Fruit fly (Drosophila melanogaster) whole organism, wandering third instar larva: Measurements from ENCODE around the gene CG13010.

Source experiments
- Abd-B ChIP-seq: fragments of >200 bp; optimal IDR thresholded peaks from 2 replicates; lab custom pipeline; 2017; ENCODE audit warnings: missing biosample characterization, missing genetic modification characterization
- CG32264 ChIP-seq: fragments of 200-800 bp; sonication (Bioruptor generic); optimal IDR thresholded peaks from 2 replicates; lab custom pipeline; 2016; ENCODE audit warnings: missing biosample characterization, missing genetic modification characterization
- CG9705 ChIP-seq: fragments of 200-800 bp; sonication (Bioruptor generic); optimal IDR thresholded peaks from 2 replicates; lab custom pipeline; 2018; ENCODE audit warnings: missing biosample characterization, mild to moderate bottlenecking, missing genetic modification characterization
- CrebA ChIP-seq: fragments of 200-800 bp; sonication (Bioruptor generic); optimal IDR thresholded peaks from 2 replicates; lab custom pipeline; 2016; ENCODE audit warnings: missing biosample characterization, mild to moderate bottlenecking, missing genetic modification characterization, borderline replicate concordance
- Dfd ChIP-seq: fragments of >200 bp; optimal IDR thresholded peaks from 2 replicates; lab custom pipeline; 2017; ENCODE audit warnings: missing biosample characterization, missing genetic modification characterization
- Dif ChIP-seq: fragments of 200-275, 200-300 bp; sonication (Bioruptor generic); optimal IDR thresholded peaks from 2 replicates; lab custom pipeline; 2018; ENCODE audit warnings: missing biosample characterization, missing genetic modification characterization; ENCODE audit not compliant: partially characterized antibody
- GATAd ChIP-seq: sonication (Bioruptor generic); optimal IDR thresholded peaks from 2 replicates; lab custom pipeline; 2016; ENCODE audit warnings: missing biosample characterization, missing genetic modification characterization
- HLH106 ChIP-seq: fragments of 200-800 bp; optimal IDR thresholded peaks from 3 replicates; lab custom pipeline; 2019; ENCODE audit warnings: missing biosample characterization, mild to moderate bottlenecking, missing genetic modification characterization, moderate library complexity
- Hnf4 ChIP-seq: fragments of 200-800 bp; sonication (Bioruptor generic); optimal IDR thresholded peaks from 2 replicates; lab custom pipeline; 2016; ENCODE audit warnings: missing biosample characterization, mild to moderate bottlenecking, missing genetic modification characterization
- Hr78 ChIP-seq: fragments of >200 bp; optimal IDR thresholded peaks from 2 replicates; lab custom pipeline; 2017; ENCODE audit warnings: missing biosample characterization, missing genetic modification characterization
- Hr83 ChIP-seq: fragments of 200-300 bp; sonication (Bioruptor generic); optimal IDR thresholded peaks from 2 replicates; lab custom pipeline; 2016; ENCODE audit warnings: missing biosample characterization, mild to moderate bottlenecking, missing genetic modification characterization, moderate library complexity; ENCODE audit not compliant: poor library complexity, severe bottlenecking
- Jra ChIP-seq: sonication (Bioruptor generic); optimal IDR thresholded peaks from 2 replicates; lab custom pipeline; 2016; ENCODE audit warnings: missing biosample characterization, missing genetic modification characterization
- Mio ChIP-seq: sonication (Bioruptor generic); optimal IDR thresholded peaks from 2 replicates; lab custom pipeline; 2016; ENCODE audit warnings: missing biosample characterization, missing genetic modification characterization
- Myc ChIP-seq: fragments of >200 bp; optimal IDR thresholded peaks from 2 replicates; lab custom pipeline; 2017
- N ChIP-seq: fragments of >200 bp; optimal IDR thresholded peaks from 2 replicates; lab custom pipeline; 2018; ENCODE audit warnings: missing biosample characterization, missing external identifiers, missing genetic modification characterization
- OdsH ChIP-seq: fragments of 200-800 bp; sonication (Bioruptor generic); optimal IDR thresholded peaks from 2 replicates; lab custom pipeline; 2016; ENCODE audit warnings: missing biosample characterization, mild to moderate bottlenecking, missing genetic modification characterization
- Rel ChIP-seq, 2 experiments: fragments of 200-800 bp; sonication (Bioruptor generic) in 1 of 2; optimal IDR thresholded peaks; 2 replicates in 1 of 2; 3 replicates in 1 of 2; lab custom pipeline; 2016 to 2019; ENCODE audit warnings: mild to moderate bottlenecking in 2 of 2, missing biosample characterization in 2 of 2, missing genetic modification characterization in 2 of 2, moderate library complexity in 1 of 2
- Sp1 ChIP-seq: fragments of 200-800 bp; sonication (Bioruptor generic); optimal IDR thresholded peaks from 3 replicates; lab custom pipeline; 2019; ENCODE audit warnings: missing biosample characterization, mild to moderate bottlenecking, missing genetic modification characterization, moderate library complexity
- Vsx2 ChIP-seq: fragments of 200-300, 225-300 bp; sonication (Bioruptor generic); optimal IDR thresholded peaks from 2 replicates; lab custom pipeline; 2018; ENCODE audit warnings: missing biosample characterization, missing genetic modification characterization; ENCODE audit not compliant: partially characterized antibody
- br ChIP-seq: fragments of 200-800 bp; sonication (Bioruptor generic); optimal IDR thresholded peaks from 2 replicates; lab custom pipeline; 2016; ENCODE audit warnings: missing biosample characterization, missing genetic modification characterization
- brk ChIP-seq: fragments of 200-800 bp; sonication (Bioruptor generic); optimal IDR thresholded peaks from 2 replicates; lab custom pipeline; 2016; ENCODE audit warnings: missing biosample characterization, mild to moderate bottlenecking, missing genetic modification characterization
- dl ChIP-seq, 2 experiments: fragments of 175-275, 200-275 bp in 1 of 2; fragments of 200-275 bp in 1 of 2; sonication (Bioruptor generic); optimal IDR thresholded peaks; lab custom pipeline; 2018; ENCODE audit warnings: mild to moderate bottlenecking in 2 of 2, missing biosample characterization in 2 of 2, missing genetic modification characterization in 2 of 2, moderate library complexity in 2 of 2; ENCODE audit not compliant: partially characterized antibody in 2 of 2, insufficient read depth in 1 of 2
- dmrt93B ChIP-seq: fragments of 200-800 bp; sonication (Bioruptor generic); optimal IDR thresholded peaks from 2 replicates; lab custom pipeline; 2018; ENCODE audit warnings: missing biosample characterization, mild to moderate bottlenecking, missing genetic modification characterization
- dsf ChIP-seq: sonication (Bioruptor generic); optimal IDR thresholded peaks from 2 replicates; lab custom pipeline; 2016; ENCODE audit warnings: missing biosample characterization, missing genetic modification characterization, borderline replicate concordance
- ey ChIP-seq: fragments of 200-800 bp; sonication (Bioruptor generic); optimal IDR thresholded peaks from 2 replicates; lab custom pipeline; 2016; ENCODE audit warnings: missing biosample characterization, missing genetic modification characterization
- foxo ChIP-seq, 2 experiments: fragments of 200-800 bp; sonication (Bioruptor generic); optimal IDR thresholded peaks; 2 replicates in 1 of 2; 3 replicates in 1 of 2; lab custom pipeline; 2016 to 2017; ENCODE audit warnings: missing biosample characterization in 2 of 2, missing genetic modification characterization in 2 of 2
- fru ChIP-seq: fragments of 200-800 bp; sonication (Bioruptor generic); optimal IDR thresholded peaks from 3 replicates; lab custom pipeline; 2016; ENCODE audit warnings: missing biosample characterization, mild to moderate bottlenecking, missing genetic modification characterization
- h ChIP-seq: fragments of 200-800 bp; sonication (Bioruptor generic); optimal IDR thresholded peaks from 3 replicates; lab custom pipeline; 2016; ENCODE audit warnings: missing biosample characterization, mild to moderate bottlenecking, missing genetic modification characterization
- jim ChIP-seq: fragments of 175-275, 200-325 bp; sonication (Bioruptor generic); optimal IDR thresholded peaks from 2 replicates; lab custom pipeline; 2016; ENCODE audit warnings: missing biosample characterization, mild to moderate bottlenecking, missing genetic modification characterization
- lola ChIP-seq: fragments of >200 bp; optimal IDR thresholded peaks from 2 replicates; lab custom pipeline; 2017; ENCODE audit warnings: missing biosample characterization, missing genetic modification characterization
- pan ChIP-seq: fragments of >200 bp; optimal IDR thresholded peaks from 2 replicates; lab custom pipeline; 2017
- psq ChIP-seq: fragments of 200-800 bp; sonication (Bioruptor generic); optimal IDR thresholded peaks from 3 replicates; lab custom pipeline; 2017; ENCODE audit warnings: missing biosample characterization, mild to moderate bottlenecking, missing genetic modification characterization, moderate library complexity
- rgr ChIP-seq: fragments of 200-800 bp; sonication (Bioruptor generic); optimal IDR thresholded peaks from 3 replicates; lab custom pipeline; 2016; ENCODE audit warnings: missing biosample characterization, mild to moderate bottlenecking, missing genetic modification characterization
- sage ChIP-seq: fragments of 200-800 bp; sonication (Bioruptor generic); optimal IDR thresholded peaks from 2 replicates; lab custom pipeline; 2016; ENCODE audit warnings: missing biosample characterization, mild to moderate bottlenecking, missing genetic modification characterization
- sv ChIP-seq: fragments of 200-800 bp; sonication (Bioruptor generic); optimal IDR thresholded peaks from 3 replicates; lab custom pipeline; 2016; ENCODE audit warnings: missing biosample characterization, missing genetic modification characterization
- tai ChIP-seq: sonication (Bioruptor generic); optimal IDR thresholded peaks from 2 replicates; lab custom pipeline; 2016; ENCODE audit warnings: missing biosample characterization, missing genetic modification characterization
- usp ChIP-seq: fragments of >200 bp; optimal IDR thresholded peaks from 2 replicates; lab custom pipeline; 2017; ENCODE audit warnings: missing biosample characterization, missing genetic modification characterization
- woc ChIP-seq: sonication (Bioruptor generic); optimal IDR thresholded peaks from 2 replicates; lab custom pipeline; 2016; ENCODE audit warnings: missing biosample characterization, mild to moderate bottlenecking, missing genetic modification characterization

The CG13010 gene

dm6 chrX:16694477-16694876 lies 15.7 kb upstream of the CG13010 start:
- TF ChIP-seq sage (no peak), fru (peak; percentile 23)

dm6 chrX:16693805-16694387 lies 15.2 kb upstream of the CG13010 start:
- TF ChIP-seq CrebA (no peak), pan (lab: Kevin White, UChicago) (no peak), psq (GFP tag; lab: Kevin White, UChicago) (no peak), Abd-B (no peak), Myc (lab: Kevin White, UChicago) (no peak), HLH106 (tag; lab: Kevin White, UChicago) (no peak), ey (no peak), sv (no peak), GATAd (GFP tag; lab: Kevin White, UChicago) (no peak), br (no peak)

- TF ChIP-seq foxo (GFP tag; optimal IDR thresholded peaks at IDR 0.05; lab: Kevin White, UChicago): peak in 1 of 2 experiments; percentile 4
- TF ChIP-seq br: no peak
Observed at dm6 chrX:16692325-16692724, 13.6 kb upstream of the CG13010 start.

- TF ChIP-seq dmrt93B (GFP tag; lab: Kevin White, UChicago) (peak; percentile 28), Rel (GFP tag; optimal IDR thresholded peaks at IDR 0.05; lab: Kevin White, UChicago) (no peak), Rel (tag; optimal IDR thresholded peaks at IDR 0.05; lab: Kevin White, UChicago) (no peak), foxo (GFP tag; optimal IDR thresholded peaks at IDR 0.05; lab: Kevin White, UChicago) (peak in 1 of 2 experiments; percentile 67), Hr78 (GFP tag; lab: Kevin White, UChicago) (no peak), Dfd (GFP tag; lab: Kevin White, UChicago) (no peak), dl (GFP tag; optimal IDR thresholded peaks at IDR 0.05; lab: Kevin White, UChicago; ENCODE audit: insufficient read depth in 1 of 2, partially characterized antibody in 2 of 2) (no peak), sage (no peak), usp (GFP tag; lab: Kevin White, UChicago) (no peak), dsf (no peak), Vsx2 (GFP tag; lab: Kevin White, UChicago) (no peak), jim (GFP tag; lab: Kevin White, UChicago) (no peak), Hnf4 (peak; percentile 38), woc (GFP tag; lab: Kevin White, UChicago) (peak; percentile 7), brk (no peak), CG32264 (GFP tag; lab: Kevin White, UChicago) (no peak), Myc (lab: Kevin White, UChicago) (no peak), rgr (peak; percentile 74), tai (no peak), Jra (GFP tag; lab: Kevin White, UChicago) (no peak), h (GFP tag; lab: Kevin White, UChicago) (peak; percentile 68), Abd-B (no peak), sv (peak; percentile 57), N (no peak), CG9705 (peak; percentile 2), Sp1 (peak; percentile 20), pan (lab: Kevin White, UChicago) (no peak), HLH106 (tag; lab: Kevin White, UChicago) (peak; percentile 61), lola (no peak), ey (peak; percentile 61), OdsH (GFP tag; lab: Kevin White, UChicago) (peak; percentile 54), GATAd (GFP tag; lab: Kevin White, UChicago) (no peak), br (peak; percentile 49), fru (peak; percentile 59), Mio (GFP tag; lab: Kevin White, UChicago) (no peak), Dif (GFP tag; lab: Kevin White, UChicago) (no peak), Hr83 (no peak), psq (GFP tag; lab: Kevin White, UChicago) (peak; percentile 24), CrebA (no peak)
Observed at dm6 chrX:16691440-16691839, 12.7 kb upstream of the CG13010 start.
